Fruit fly (Drosophila melanogaster): ENCODE data around the gene pcx.

DNA sequence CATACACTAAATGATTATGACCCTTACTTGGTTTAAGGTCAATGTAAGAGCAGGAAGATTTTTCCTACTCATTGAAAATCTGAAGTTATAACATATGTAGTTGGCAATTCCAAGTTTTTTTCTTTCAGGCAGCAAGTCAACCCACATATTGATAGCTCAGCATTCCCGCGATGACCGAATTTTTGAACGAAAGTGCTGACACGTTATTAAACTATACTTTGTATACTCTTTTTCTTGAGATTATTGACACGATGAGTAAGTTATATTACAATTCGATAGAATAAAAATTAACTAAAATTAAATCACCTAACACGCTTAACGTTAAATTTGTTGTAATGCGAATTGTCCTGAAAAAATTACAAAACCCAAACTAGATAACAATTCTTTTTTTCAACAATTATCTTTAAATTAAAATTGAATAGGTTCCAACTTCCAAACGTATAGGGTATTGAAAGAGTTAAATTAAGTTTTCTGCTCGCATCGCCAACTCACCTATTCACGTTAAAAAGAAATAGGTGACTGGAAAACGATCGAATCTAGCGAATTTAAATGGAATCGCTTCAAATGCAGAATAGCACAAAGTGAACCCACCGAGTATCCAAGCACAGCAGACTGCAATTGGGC lies 50.3 kb downstream of the pcx start, which contains the start of gene Vml:
- TF ChIP-seq Lim3 (GFP tag; IDR thresholded peaks at IDR 0.05), result no peak
- no peak for TF ChIP-seq prd (optimal IDR thresholded peaks at IDR 0.05)
- TF ChIP-seq prd (GFP tag; IDR thresholded peaks at IDR 0.05), result no peak
- no peak for TF ChIP-seq CG4820 (GFP tag; optimal IDR thresholded peaks at IDR 0.05)
- TF ChIP-seq sima (GFP tag; optimal IDR thresholded peaks at IDR 0.05), result no peak
- no peak for TF ChIP-seq Awh (GFP tag; IDR thresholded peaks at IDR 0.05)
- TF ChIP-seq CG30431 (GFP tag; optimal IDR thresholded peaks at IDR 0.05), result no peak
- no peak for TF ChIP-seq CG7372 (GFP tag; IDR thresholded peaks at IDR 0.05)
- no peak for TF ChIP-seq CG10654 (GFP tag; optimal IDR thresholded peaks at IDR 0.05)
- no peak for TF ChIP-seq CG4404 (GFP tag; IDR thresholded peaks at IDR 0.05)
- no peak for TF ChIP-seq Adf1 (GFP tag; IDR thresholded peaks at IDR 0.05)
- TF ChIP-seq pho (GFP tag; optimal IDR thresholded peaks at IDR 0.05), result no peak
- no peak for TF ChIP-seq corto (GFP tag; optimal IDR thresholded peaks at IDR 0.05)
